Worm (Caenorhabditis elegans) whole organism, L1 larva: Measurements from ENCODE around the gene gmps-1.

Experiments
- C16A3.4 ChIP-seq: fragments of 150-350 bp; optimal IDR thresholded peaks from 2 replicates; lab custom pipeline; 2014; ENCODE audit warnings: missing biosample characterization, missing genetic modification characterization
- aha-1 ChIP-seq: fragments of 150-350 bp; optimal IDR thresholded peaks from 2 replicates; lab custom pipeline; 2014; ENCODE audit warnings: missing biosample characterization, missing genetic modification characterization
- aly-2 ChIP-seq: fragments of 150-350 bp; optimal IDR thresholded peaks from 2 replicates; lab custom pipeline; 2014; ENCODE audit warnings: missing biosample characterization, missing genetic modification characterization
- ceh-88 ChIP-seq: fragments of 200-800 bp; sonication (Bioruptor generic); IDR thresholded peaks from 2 replicates; pipeline ENCODE4 v1.3.6; 2022; ENCODE audit warnings: missing genetic modification characterization, missing compliant biosample characterization
- elt-2 ChIP-seq: sonication (generic microtip); optimal IDR thresholded peaks from 2 replicates; lab custom pipeline; 2016; ENCODE audit warnings: missing genetic modification characterization, mild to moderate bottlenecking, inconsistent platforms, missing compliant biosample characterization, missing genetic modification reagents
- jun-1 ChIP-seq: fragments of 150-350 bp; optimal IDR thresholded peaks from 2 replicates; lab custom pipeline; 2014; ENCODE audit warnings: missing biosample characterization, missing genetic modification reagents, missing genetic modification characterization
- mab-9 ChIP-seq: fragments of 200-800 bp; sonication (Bioruptor generic); IDR thresholded peaks from 2 replicates; pipeline ENCODE4 v1.3.6; 2022; ENCODE audit warnings: missing genetic modification reagents, missing genetic modification characterization, missing compliant biosample characterization
- mdl-1 ChIP-seq, 2 experiments: fragments of 150-350 bp; optimal IDR thresholded peaks; 2 replicates each; lab custom pipeline; 2014 to 2017; ENCODE audit warnings: missing biosample characterization in 2 of 2, missing genetic modification characterization in 2 of 2, inconsistent platforms in 1 of 2
- snpc-4 ChIP-seq: fragments of 150-350 bp; optimal IDR thresholded peaks from 2 replicates; lab custom pipeline; 2014; ENCODE audit warnings: missing biosample characterization, missing genetic modification characterization
- vab-15 ChIP-seq: sonication (generic microtip); optimal IDR thresholded peaks from 2 replicates; lab custom pipeline; 2017; ENCODE audit warnings: missing genotype, mild to moderate bottlenecking, missing genetic modification characterization, missing compliant biosample characterization
- ztf-11 ChIP-seq, 2 experiments: sonication (generic microtip); optimal IDR thresholded peaks; 2 replicates each; lab custom pipeline; 2016 to 2017; ENCODE audit warnings: missing genetic modification characterization in 2 of 2, missing biosample characterization in 1 of 2, missing compliant biosample characterization in 1 of 2
- ztf-4 ChIP-seq: fragments of 150-350 bp; optimal IDR thresholded peaks from 2 replicates; lab custom pipeline; 2014; ENCODE audit warnings: missing biosample characterization, missing genetic modification characterization

DNA sequence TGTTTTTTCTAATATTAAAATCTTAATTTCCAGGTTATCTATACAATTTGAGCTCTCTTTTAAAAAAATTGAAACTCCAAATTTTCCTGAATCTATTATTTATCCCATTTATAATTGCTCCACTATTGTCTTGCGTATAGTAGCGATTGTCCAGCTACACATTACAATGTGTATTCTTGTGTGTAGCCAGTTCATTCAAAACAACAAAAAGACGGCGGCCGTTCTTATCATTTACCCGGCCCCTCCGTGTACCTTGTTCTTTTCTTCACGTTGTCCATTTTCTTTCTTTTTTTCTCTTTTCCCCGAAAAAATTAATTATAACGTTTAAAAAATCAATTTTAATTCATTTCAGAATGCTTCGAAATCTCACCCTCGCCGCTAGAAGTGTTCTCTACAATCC is 47.8 kb downstream of the gmps-1 start, which contains the start of gene ech-4:
- TF ChIP-seq jun-1, result no peak
- no peak for TF ChIP-seq ztf-11 (tag; optimal IDR thresholded peaks at IDR 0.05; lab: Kevin White, UChicago)
- TF ChIP-seq aly-2, result no peak
- TF ChIP-seq mdl-1 (tag; optimal IDR thresholded peaks at IDR 0.05; lab: Kevin White, UChicago), result no peak
- TF ChIP-seq vab-15, result no peak
- no peak for TF ChIP-seq snpc-4 (tag; lab: Kevin White, UChicago)
- no peak for TF ChIP-seq aha-1 (tag; lab: Kevin White, UChicago)
- TF ChIP-seq ceh-88 (GFP tag; lab: Robert Waterston, UW), result no peak
- no peak for TF ChIP-seq ztf-4 (tag; lab: Kevin White, UChicago)
- no peak for TF ChIP-seq mab-9 (GFP tag; lab: Robert Waterston, UW)
- no peak for TF ChIP-seq C16A3.4
- no peak for TF ChIP-seq elt-2 (tag; lab: Kevin White, UChicago)
